Worm (Caenorhabditis elegans) whole organism, L4 larva: ENCODE results near the gene hbl-1.

Experiments used
- lin-13 ChIP-seq: fragments of 150-350 bp; optimal IDR thresholded peaks from 2 replicates; lab custom pipeline; 2014; ENCODE audit warnings: missing biosample characterization, missing genetic modification reagents, missing genetic modification characterization
- mdl-1 ChIP-seq, 2 experiments: fragments of 150-350 bp in 1 of 2; sonication (generic microtip) in 1 of 2; optimal IDR thresholded peaks; 2 replicates each; lab custom pipeline; 2014 to 2017; ENCODE audit warnings: missing biosample characterization in 2 of 2, missing genetic modification characterization in 2 of 2
- mep-1 ChIP-seq: fragments of 150-350 bp; sonication (generic microtip); optimal IDR thresholded peaks from 3 replicates; lab custom pipeline; 2014; ENCODE audit warnings: missing biosample characterization, missing genetic modification characterization
- nhr-237 ChIP-seq: sonication (generic microtip); optimal IDR thresholded peaks from 2 replicates; lab custom pipeline; 2017; ENCODE audit warnings: missing biosample characterization, missing genetic modification characterization
- nhr-76 ChIP-seq: fragments of 150-350 bp; optimal IDR thresholded peaks from 2 replicates; lab custom pipeline; 2014; ENCODE audit warnings: missing biosample characterization, missing genetic modification characterization
- nhr-77 ChIP-seq: fragments of 150-350 bp; optimal IDR thresholded peaks from 2 replicates; lab custom pipeline; 2014; ENCODE audit warnings: missing biosample characterization, missing genetic modification characterization
- pqm-1 ChIP-seq: sonication (generic microtip); optimal IDR thresholded peaks from 2 replicates; lab custom pipeline; 2017; ENCODE audit warnings: missing biosample characterization, missing genetic modification characterization
- unc-39 ChIP-seq: sonication (generic microtip); optimal IDR thresholded peaks from 2 replicates; lab custom pipeline; 2017; ENCODE audit warnings: missing biosample characterization, missing genetic modification characterization
- ztf-11 ChIP-seq: fragments of 150-350 bp; optimal IDR thresholded peaks from 2 replicates; lab custom pipeline; 2014; ENCODE audit warnings: missing biosample characterization, missing genetic modification characterization

- TF ChIP-seq pqm-1: peak; percentile 21
- TF ChIP-seq nhr-77: peak; percentile 76
- no peak for TF ChIP-seq ztf-11 (tag; lab: Kevin White, UChicago)
- TF ChIP-seq nhr-76 (tag; lab: Kevin White, UChicago): no peak
- no peak for TF ChIP-seq nhr-237 (tag; lab: Kevin White, UChicago)
- TF ChIP-seq unc-39 (tag; lab: Kevin White, UChicago): no peak
- peak; percentile 51 for TF ChIP-seq lin-13 (GFP tag; lab: Kevin White, UChicago)
- TF ChIP-seq mdl-1 (tag; optimal IDR thresholded peaks at IDR 0.05; lab: Kevin White, UChicago): peak in 1 of 2 experiments; percentile 71
- peak; percentile 83 for TF ChIP-seq mep-1 (tag; lab: Kevin White, UChicago)
Observed at ce11 chrX:5775804-5776252, 46.1 kb upstream of the hbl-1 start.
